Fruit fly (Drosophila melanogaster) whole organism, embryonic: ENCODE data around the gene ninaB.

Experiments
- ATbp ChIP-seq: fragments of 200-800 bp; sonication (Bioruptor generic); optimal IDR thresholded peaks from 2 replicates; lab custom pipeline; 2017; ENCODE audit warnings: missing biosample characterization, mild to moderate bottlenecking, missing genetic modification characterization, missing genetic modification reagents
- Aef1 ChIP-seq: fragments of 200-800 bp; sonication (Bioruptor generic); IDR thresholded peaks from 3 replicates; pipeline ENCODE4 v1.3.6; 2022; ENCODE audit warnings: missing biosample characterization, missing genetic modification characterization
- BEAF-32 ChIP-seq: fragments of 200-800 bp; sonication (Bioruptor generic); optimal IDR thresholded peaks from 3 replicates; lab custom pipeline; 2017; ENCODE audit warnings: missing biosample characterization, missing genetic modification characterization, mild to moderate bottlenecking, moderate library complexity, missing genetic modification reagents
- BtbVII ChIP-seq: fragments of 200-800 bp; sonication (Bioruptor generic); optimal IDR thresholded peaks from 3 replicates; lab custom pipeline; 2017; ENCODE audit warnings: missing biosample characterization, mild to moderate bottlenecking, missing genetic modification characterization
- CG10565 ChIP-seq: fragments of 200-800 bp; sonication (Bioruptor generic); optimal IDR thresholded peaks from 3 replicates; lab custom pipeline; 2016; ENCODE audit warnings: missing biosample characterization, mild to moderate bottlenecking, missing genetic modification characterization
- CG11456 ChIP-seq: fragments of 200-800 bp; sonication (Bioruptor generic); IDR thresholded peaks from 3 replicates; pipeline ENCODE4 v1.3.6; 2022; ENCODE audit warnings: missing biosample characterization, missing genetic modification characterization
- CG13296 ChIP-seq: fragments of 200-800 bp; sonication (Bioruptor generic); optimal IDR thresholded peaks from 3 replicates; lab custom pipeline; 2018; ENCODE audit warnings: missing biosample characterization, mild to moderate bottlenecking, missing genetic modification characterization
- CG15479 ChIP-seq: fragments of 200-800 bp; sonication (Bioruptor generic); optimal IDR thresholded peaks from 3 replicates; lab custom pipeline; 2019; ENCODE audit warnings: missing biosample characterization, mild to moderate bottlenecking, missing genetic modification characterization, moderate library complexity
- CG15696 ChIP-seq: fragments of 200-800 bp; sonication (Bioruptor generic); optimal IDR thresholded peaks from 2 replicates; lab custom pipeline; 2019; ENCODE audit warnings: missing biosample characterization, mild to moderate bottlenecking, missing genetic modification characterization, moderate library complexity
- CG1603 ChIP-seq: fragments of 200-800 bp; sonication (Bioruptor generic); optimal IDR thresholded peaks from 2 replicates; lab custom pipeline; 2019; ENCODE audit warnings: missing biosample characterization, mild to moderate bottlenecking, missing genetic modification characterization, moderate library complexity
- CG16863 ChIP-seq: fragments of 200-800 bp; sonication (Bioruptor generic); optimal IDR thresholded peaks from 3 replicates; lab custom pipeline; 2016; ENCODE audit warnings: missing biosample characterization, missing genetic modification characterization
- CG17802 ChIP-seq: fragments of 200-800 bp; sonication (Bioruptor generic); optimal IDR thresholded peaks from 2 replicates; lab custom pipeline; 2018; ENCODE audit warnings: missing biosample characterization, mild to moderate bottlenecking, missing genetic modification characterization, moderate library complexity
- CG18599 ChIP-seq: fragments of 200-800 bp; sonication (Bioruptor generic); optimal IDR thresholded peaks from 3 replicates; lab custom pipeline; 2017; ENCODE audit warnings: missing biosample characterization, missing genetic modification characterization, mild to moderate bottlenecking, moderate library complexity, missing genetic modification reagents
- CG2116 ChIP-seq: fragments of 200-800 bp; sonication (Bioruptor generic); optimal IDR thresholded peaks from 3 replicates; lab custom pipeline; 2018; ENCODE audit warnings: missing biosample characterization, mild to moderate bottlenecking, missing genetic modification characterization
- CG2120 ChIP-seq: fragments of 200-800 bp; sonication (Bioruptor generic); optimal IDR thresholded peaks from 3 replicates; lab custom pipeline; 2016; ENCODE audit warnings: missing biosample characterization, missing genetic modification characterization
- CG31365 ChIP-seq: fragments of 200-800 bp; sonication (Bioruptor generic); optimal IDR thresholded peaks from 2 replicates; lab custom pipeline; 2018; ENCODE audit warnings: missing biosample characterization, mild to moderate bottlenecking, missing genetic modification characterization
- CG4360 ChIP-seq: fragments of 200-800 bp; sonication (Bioruptor generic); IDR thresholded peaks from 2 replicates; pipeline ENCODE4 v1.3.6; 2022; ENCODE audit warnings: missing biosample characterization, missing genetic modification characterization
- CG5953 ChIP-seq: fragments of 200-800 bp; sonication (Bioruptor generic); IDR thresholded peaks from 2 replicates; pipeline ENCODE4 v1.3.6; 2022; ENCODE audit warnings: missing biosample characterization, missing genetic modification characterization
- CG6272 ChIP-seq: fragments of 200-800 bp; sonication (Bioruptor generic); IDR thresholded peaks from 2 replicates; pipeline ENCODE4 v1.3.6; 2022; ENCODE audit warnings: missing biosample characterization, missing genetic modification characterization
- CG9609 ChIP-seq: fragments of 200-800 bp; sonication (Bioruptor generic); optimal IDR thresholded peaks from 3 replicates; lab custom pipeline; 2016; ENCODE audit warnings: missing biosample characterization, missing genetic modification characterization
- CoRest ChIP-seq: fragments of 200-800 bp; sonication (Bioruptor generic); optimal IDR thresholded peaks from 3 replicates; lab custom pipeline; 2018; ENCODE audit warnings: missing biosample characterization, mild to moderate bottlenecking, missing genetic modification characterization, moderate library complexity
- Drgx ChIP-seq: fragments of 200-800 bp; sonication (Bioruptor generic); IDR thresholded peaks from 2 replicates; pipeline ENCODE4 v1.3.6; 2022; ENCODE audit warnings: missing biosample characterization, missing genetic modification characterization
- HmgD ChIP-seq: fragments of 200-800 bp; sonication (Bioruptor generic); optimal IDR thresholded peaks from 3 replicates; lab custom pipeline; 2016; ENCODE audit warnings: missing biosample characterization, missing genetic modification characterization
- Mad ChIP-seq: fragments of 200-800 bp; sonication (Bioruptor generic); optimal IDR thresholded peaks from 2 replicates; lab custom pipeline; 2016; ENCODE audit warnings: missing biosample characterization, missing genetic modification characterization
- Med ChIP-seq: fragments of 200-800 bp; sonication (Bioruptor generic); peaks from one replicate; lab custom pipeline; 2016; ENCODE audit warnings: missing biosample characterization, missing genetic modification characterization, mild to moderate bottlenecking, inconsistent platforms, moderate library complexity
- NfI ChIP-seq: fragments of 200-800 bp; sonication (Bioruptor generic); optimal IDR thresholded peaks from 3 replicates; lab custom pipeline; 2018; ENCODE audit warnings: missing biosample characterization, mild to moderate bottlenecking, missing genetic modification characterization, moderate library complexity
- Opbp ChIP-seq: fragments of 200-800 bp; sonication (Bioruptor generic); IDR thresholded peaks from 3 replicates; pipeline ENCODE4 v1.3.6; 2022; ENCODE audit warnings: missing biosample characterization, missing genetic modification characterization; ENCODE audit not compliant: partially characterized antibody
- Optix ChIP-seq: fragments of 200-800 bp; sonication (Bioruptor generic); IDR thresholded peaks from 3 replicates; pipeline ENCODE4 v1.3.6; 2022; ENCODE audit warnings: missing biosample characterization, missing genetic modification characterization
- PHDP ChIP-seq: fragments of 200-800 bp; sonication (Bioruptor generic); optimal IDR thresholded peaks from 3 replicates; lab custom pipeline; 2018; ENCODE audit warnings: missing biosample characterization, mild to moderate bottlenecking, missing genetic modification characterization, moderate library complexity
- Rfx ChIP-seq: fragments of 200-800 bp; sonication (Bioruptor generic); IDR thresholded peaks from 2 replicates; pipeline ENCODE4 v1.3.6; 2022; ENCODE audit warnings: missing biosample characterization, missing genetic modification characterization
- Stat92E ChIP-seq, 3 experiments: fragments of >200 bp in 2 of 3; fragments of 200-800 bp in 1 of 3; sonication (Bioruptor generic) in 1 of 3; optimal IDR thresholded peaks; 2 replicates each; lab custom pipeline; 2017 to 2019; ENCODE audit warnings: missing biosample characterization in 3 of 3, missing genetic modification characterization in 3 of 3, mild to moderate bottlenecking in 1 of 3, moderate library complexity in 1 of 3
- chm ChIP-seq: fragments of 200-800 bp; sonication (Bioruptor generic); IDR thresholded peaks from 2 replicates; pipeline ENCODE4 v1.3.6; 2022; ENCODE audit warnings: missing biosample characterization, missing genetic modification characterization
- crc ChIP-seq: fragments of 200-800 bp; sonication (Bioruptor generic); optimal IDR thresholded peaks from 2 replicates; lab custom pipeline; 2016; ENCODE audit warnings: missing biosample characterization, missing genetic modification characterization
- dysf ChIP-seq: fragments of 200-800 bp; sonication (Bioruptor generic); IDR thresholded peaks from 3 replicates; pipeline ENCODE4 v1.3.6; 2022; ENCODE audit warnings: missing biosample characterization, missing genetic modification characterization
- fd3F ChIP-seq: fragments of 200-800 bp; sonication (Bioruptor generic); optimal IDR thresholded peaks from 2 replicates; lab custom pipeline; 2018; ENCODE audit warnings: missing biosample characterization, mild to moderate bottlenecking, missing genetic modification characterization, moderate library complexity
- fru ChIP-seq: fragments of >200 bp; optimal IDR thresholded peaks from 2 replicates; lab custom pipeline; 2017
- gem ChIP-seq: fragments of 200-800 bp; sonication (Bioruptor generic); optimal IDR thresholded peaks from 2 replicates; lab custom pipeline; 2019; ENCODE audit warnings: missing biosample characterization, mild to moderate bottlenecking, missing genetic modification characterization, moderate library complexity
- ind ChIP-seq: fragments of 200-800 bp; sonication (Bioruptor generic); optimal IDR thresholded peaks from 3 replicates; lab custom pipeline; 2016; ENCODE audit warnings: missing biosample characterization, missing genetic modification characterization
- lab ChIP-seq: fragments of 200-800 bp; sonication (Bioruptor generic); optimal IDR thresholded peaks from 3 replicates; lab custom pipeline; 2017; ENCODE audit warnings: missing biosample characterization, missing genetic modification characterization, mild to moderate bottlenecking, moderate library complexity, missing genetic modification reagents
- lola ChIP-seq, 3 experiments: fragments of >200 bp in 2 of 3; fragments of 200-800 bp in 1 of 3; sonication (Bioruptor generic) in 1 of 3; optimal IDR thresholded peaks; 2 replicates each; lab custom pipeline; 2017 to 2019; ENCODE audit warnings: missing biosample characterization in 3 of 3, missing genetic modification characterization in 3 of 3, mild to moderate bottlenecking in 1 of 3, moderate library complexity in 1 of 3
- mam ChIP-seq: fragments of 200-800 bp; sonication (Bioruptor generic); optimal IDR thresholded peaks from 3 replicates; lab custom pipeline; 2016; ENCODE audit warnings: missing biosample characterization, missing genetic modification characterization
- nom ChIP-seq: fragments of 200-800 bp; sonication (Bioruptor generic); optimal IDR thresholded peaks from 2 replicates; lab custom pipeline; 2017; ENCODE audit warnings: missing biosample characterization, missing genetic modification characterization, mild to moderate bottlenecking, moderate library complexity, missing genetic modification reagents
- oc ChIP-seq: fragments of 200-800 bp; sonication (Bioruptor generic); optimal IDR thresholded peaks from 2 replicates; lab custom pipeline; 2018; ENCODE audit warnings: missing biosample characterization, mild to moderate bottlenecking, missing genetic modification characterization, moderate library complexity
- p53 ChIP-seq: fragments of 200-800 bp; sonication (Bioruptor generic); optimal IDR thresholded peaks from 2 replicates; lab custom pipeline; 2016; ENCODE audit warnings: missing biosample characterization, missing genetic modification characterization
- sens ChIP-seq: fragments of 200-800 bp; sonication (Bioruptor generic); peaks from one replicate; lab custom pipeline; 2016; ENCODE audit warnings: missing biosample characterization, missing genetic modification characterization
- sqz ChIP-seq: fragments of 200-800 bp; sonication (Bioruptor generic); optimal IDR thresholded peaks from 3 replicates; lab custom pipeline; 2018; ENCODE audit warnings: missing biosample characterization, mild to moderate bottlenecking, missing genetic modification characterization
- toy ChIP-seq: fragments of 200-800 bp; sonication (Bioruptor generic); IDR thresholded peaks from 2 replicates; pipeline ENCODE4 v1.3.6; 2022; ENCODE audit warnings: missing biosample characterization, missing genetic modification characterization
- zen2 ChIP-seq: fragments of 200-800 bp; sonication (Bioruptor generic); IDR thresholded peaks from 3 replicates; pipeline ENCODE4 v1.3.6; 2022; ENCODE audit warnings: missing biosample characterization, missing genetic modification characterization; ENCODE audit not compliant: partially characterized antibody

Gene ninaB

dm6 chr3R:13713984-13714532 lies 13.7 kb downstream of the ninaB start (continued):
- TF ChIP-seq zen2 (0 out of 3 replicates have a peak, but pooled peaks have one; percentile 12), Drgx (GFP tag; lab: Robert Waterston, UW) (0 out of 2 replicates have a peak, but pooled peaks have one; percentile 25), HmgD (GFP tag; lab: Kevin White, UChicago) (no peak), CG16863 (no peak), ind (GFP tag; lab: Kevin White, UChicago) (no peak), dysf (GFP tag; lab: Robert Waterston, UW) (0 out of 3 replicates have a peak, but pooled peaks have one; percentile 11), Rfx (GFP tag; lab: Robert Waterston, UW) (0 out of 2 replicates have a peak, but pooled peaks have one; percentile 12), gem (peak; percentile 7), CG1603 (tag; lab: Kevin White, UChicago) (peak; percentile 30), nom (peak; percentile 14), CG5953 (GFP tag; lab: Robert Waterston, UW) (peak; percentile 47; the same call in 1 of the 2 replicates), sqz (peak; percentile 12), crc (GFP tag; lab: Kevin White, UChicago) (no peak), CG31365 (tag; lab: Kevin White, UChicago) (peak; percentile 62), ATbp (GFP tag; lab: Kevin White, UChicago) (peak; percentile 10), mam (GFP tag; lab: Kevin White, UChicago) (no peak), CG17802 (peak; percentile 26), sens (GFP tag; lab: Kevin White, UChicago) (peak; percentile 71), Med (GFP tag; lab: Kevin White, UChicago) (peak; percentile 71), chm (GFP tag; lab: Robert Waterston, UW) (no peak), CG13296 (GFP tag; lab: Kevin White, UChicago) (no peak), lola (GFP tag; optimal IDR thresholded peaks at IDR 0.05; lab: Kevin White, UChicago) (peak in 1 of 3 experiments; percentile 5), Optix (GFP tag; lab: Robert Waterston, UW) (0 out of 3 replicates have a peak, but pooled peaks have one; percentile 24), CG18599 (GFP tag; lab: Kevin White, UChicago) (no peak), CG15479 (GFP tag; lab: Kevin White, UChicago) (peak; percentile 97), Mad (GFP tag; lab: Kevin White, UChicago) (no peak), lab (GFP tag; lab: Kevin White, UChicago) (no peak), CG11456 (GFP tag; lab: Robert Waterston, UW) (0 out of 3 replicates have a peak, but pooled peaks have one; percentile 33), CG15696 (tag; lab: Kevin White, UChicago) (peak; percentile 19)

DNA sequence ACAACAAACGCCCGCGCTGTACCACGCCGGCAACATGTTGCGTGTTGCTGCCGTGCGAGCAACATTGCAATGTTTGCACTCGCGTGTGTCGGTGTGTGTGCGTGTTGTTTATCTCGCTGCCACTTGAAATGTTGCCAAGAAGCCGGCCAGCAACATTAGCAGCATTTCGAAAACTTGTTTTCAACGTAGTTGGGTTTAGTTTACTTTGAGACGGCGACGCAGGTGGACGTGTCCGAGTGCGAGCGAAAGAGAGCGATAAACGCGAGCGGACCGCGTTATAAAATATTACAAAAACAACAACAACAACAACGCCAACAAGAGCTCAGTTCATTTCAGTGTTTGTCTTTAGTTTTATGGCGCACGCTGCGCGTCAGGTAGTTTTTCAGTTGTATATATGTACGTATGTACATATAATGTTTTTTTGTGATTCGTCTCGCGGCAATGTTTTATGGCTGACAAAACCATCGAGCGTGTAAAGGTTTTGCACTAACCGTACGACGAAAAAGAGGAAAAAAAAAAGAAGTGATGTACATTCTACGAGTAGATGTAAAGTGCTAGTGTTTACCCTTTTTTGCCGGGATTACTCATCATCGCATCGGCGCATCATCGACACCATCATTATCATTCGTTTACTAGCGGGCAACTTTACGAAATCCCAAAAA lies 14.8 kb downstream of the ninaB start, which contains the start of gene kmr:
kmr (plus strand) TSS at position 196 of the 662 bp plus-strand sequence.
- TF ChIP-seq nom, result peak; percentile 52
- no peak for TF ChIP-seq toy (GFP tag; lab: Robert Waterston, UW)
- peak in 1 of 3 experiments; percentile 70 for TF ChIP-seq Stat92E (GFP tag; optimal IDR thresholded peaks at IDR 0.05; lab: Kevin White, UChicago)
- TF ChIP-seq CG6272, result no peak
- no peak for TF ChIP-seq BEAF-32 (GFP tag; lab: Kevin White, UChicago)
- TF ChIP-seq NfI (GFP tag; lab: Kevin White, UChicago), result peak; percentile 33
- TF ChIP-seq p53, result no peak
- peak; percentile 41 for TF ChIP-seq PHDP (tag; lab: Kevin White, UChicago)
- no peak for TF ChIP-seq CG2120 (GFP tag; lab: Kevin White, UChicago)
- no peak for TF ChIP-seq Aef1
- no peak for TF ChIP-seq gem
- peak; percentile 97 for TF ChIP-seq CG4360 (GFP tag; lab: Robert Waterston, UW)
- TF ChIP-seq oc (tag; lab: Kevin White, UChicago), result peak; percentile 12
- no peak for TF ChIP-seq CG9609 (GFP tag; lab: Kevin White, UChicago)
- TF ChIP-seq Med (GFP tag; lab: Kevin White, UChicago), result peak; percentile 78
- no peak for TF ChIP-seq CoRest (tag; lab: Kevin White, UChicago)
- no peak for TF ChIP-seq fd3F (GFP tag; lab: Kevin White, UChicago)
- TF ChIP-seq BtbVII, result peak; percentile 66
- TF ChIP-seq CG10565 (GFP tag; lab: Kevin White, UChicago), result no peak
- TF ChIP-seq Opbp (GFP tag; lab: Robert Waterston, UW), result no peak
- no peak for TF ChIP-seq fru (lab: Kevin White, UChicago)
- TF ChIP-seq CG2116 (GFP tag; lab: Kevin White, UChicago), result peak; percentile 19
